Worm (Caenorhabditis elegans) whole organism, L2 larva: Measurements from ENCODE around the gene C13A10.1.

ENCODE experiments used
- R02D3.7 ChIP-seq: fragments of 150-350 bp; optimal IDR thresholded peaks from 2 replicates; lab custom pipeline; 2014; ENCODE audit warnings: missing biosample characterization, missing genetic modification characterization
- ceh-82 ChIP-seq: fragments of 150-350 bp; optimal IDR thresholded peaks from 2 replicates; lab custom pipeline; 2014; ENCODE audit warnings: missing biosample characterization, missing genetic modification characterization
- lin-39 ChIP-seq: fragments of 150-350 bp; optimal IDR thresholded peaks from 2 replicates; lab custom pipeline; 2014; ENCODE audit warnings: missing biosample characterization, missing genetic modification reagents, missing genetic modification characterization
- nhr-12 ChIP-seq: fragments of 150-350 bp; optimal IDR thresholded peaks from 2 replicates; lab custom pipeline; 2014; ENCODE audit warnings: missing biosample characterization, missing genetic modification characterization
- nhr-129 ChIP-seq: fragments of 150-350 bp; optimal IDR thresholded peaks from 2 replicates; lab custom pipeline; 2014; ENCODE audit warnings: missing biosample characterization, missing genetic modification characterization
- nhr-77 ChIP-seq: fragments of 150-350 bp; optimal IDR thresholded peaks from 2 replicates; lab custom pipeline; 2014; ENCODE audit warnings: missing biosample characterization, missing genetic modification characterization
- sem-4 ChIP-seq: fragments of 150-350 bp; optimal IDR thresholded peaks from 2 replicates; lab custom pipeline; 2014; ENCODE audit warnings: missing biosample characterization, missing genetic modification reagents, missing genetic modification characterization
- sma-3 ChIP-seq: sonication (generic microtip); optimal IDR thresholded peaks from 2 replicates; lab custom pipeline; 2016; ENCODE audit warnings: missing genetic modification reagents, missing genetic modification characterization, missing compliant biosample characterization
- sma-9 ChIP-seq, 2 experiments: fragments of 150-350 bp in 1 of 2; sonication (generic microtip) in 1 of 2; optimal IDR thresholded peaks; 2 replicates each; lab custom pipeline; 2014 to 2016; ENCODE audit warnings: missing genetic modification characterization in 2 of 2, mild to moderate bottlenecking in 1 of 2, missing biosample characterization in 1 of 2, missing compliant biosample characterization in 1 of 2, missing genetic modification reagents in 1 of 2, moderate library complexity in 1 of 2
- unc-62 ChIP-seq: fragments of 150-350 bp; optimal IDR thresholded peaks from 2 replicates; lab custom pipeline; 2014; ENCODE audit warnings: missing biosample characterization, missing genetic modification reagents, missing genetic modification characterization
- ztf-4 ChIP-seq: fragments of 150-350 bp; optimal IDR thresholded peaks from 2 replicates; lab custom pipeline; 2014; ENCODE audit warnings: missing biosample characterization, missing genetic modification characterization

DNA sequence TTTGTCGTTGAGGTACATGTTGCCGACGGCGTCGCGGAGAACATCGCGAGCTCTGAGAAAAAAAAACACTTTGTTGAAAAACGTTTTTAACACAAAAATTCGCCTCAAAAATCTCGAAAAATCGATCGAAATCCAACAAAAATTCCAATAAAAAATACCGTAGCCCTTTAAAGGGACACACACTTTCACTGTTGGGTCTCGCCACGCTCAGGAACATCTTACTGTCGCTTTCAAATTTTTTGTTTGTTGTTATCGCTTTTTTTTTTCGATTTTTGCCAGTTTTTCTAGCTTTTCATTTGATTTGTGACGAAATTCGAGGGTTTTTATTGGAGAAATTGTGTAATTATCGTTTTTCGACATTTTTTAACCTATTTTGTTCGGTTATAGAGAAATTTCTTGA, 48.9 kb downstream of the C13A10.1 start:
- TF ChIP-seq nhr-129 (tag; lab: Kevin White, UChicago) (no peak), sma-3 (GFP tag; lab: Kevin White, UChicago) (no peak), nhr-12 (no peak), ceh-82 (tag; lab: Kevin White, UChicago) (no peak), nhr-77 (tag; lab: Kevin White, UChicago) (no peak), R02D3.7 (tag; lab: Kevin White, UChicago) (no peak), ztf-4 (tag; lab: Kevin White, UChicago) (no peak), sem-4 (tag; lab: Kevin White, UChicago) (no peak), unc-62 (GFP tag; lab: Kevin White, UChicago) (no peak), lin-39 (tag; lab: Kevin White, UChicago) (no peak), sma-9 (GFP tag; optimal IDR thresholded peaks at IDR 0.05; lab: Kevin White, UChicago) (no peak), sma-9 (tag; optimal IDR thresholded peaks at IDR 0.05; lab: Kevin White, UChicago) (no peak)
